Fruit fly (Drosophila melanogaster) whole organism: ENCODE measurements around the gene CG31347.

Experiments
- Dll ChIP-seq: fragments of >200 bp; optimal IDR thresholded peaks from 2 replicates; lab custom pipeline; 2017
- psq ChIP-seq: fragments of >200 bp; optimal IDR thresholded peaks from 2 replicates; lab custom pipeline; 2017

dm6 chr3R:12715253-12715652 is 22.9 kb upstream of the CG31347 start:
- TF ChIP-seq psq (lab: Kevin White, UChicago) = no peak
- no peak for TF ChIP-seq Dll (lab: Kevin White, UChicago)
